Fruit fly (Drosophila melanogaster): Measurements from ENCODE around the gene Bgb.

dm6 chr3L:1639185-1639812, at the start of gene Bgb, which contains the start of gene Mettl2:
- TF ChIP-seq psq (optimal IDR thresholded peaks at IDR 0.05) (no peak), usp (GFP tag; optimal IDR thresholded peaks at IDR 0.05) (no peak), pan (optimal IDR thresholded peaks at IDR 0.05) (no peak)
